Worm (Caenorhabditis elegans): ENCODE measurements around the gene B0554.1.
A peak's percentile ranks its signal among the peaks of the same experiment; 100 is the strongest.

The B0554.1 gene

DNA sequence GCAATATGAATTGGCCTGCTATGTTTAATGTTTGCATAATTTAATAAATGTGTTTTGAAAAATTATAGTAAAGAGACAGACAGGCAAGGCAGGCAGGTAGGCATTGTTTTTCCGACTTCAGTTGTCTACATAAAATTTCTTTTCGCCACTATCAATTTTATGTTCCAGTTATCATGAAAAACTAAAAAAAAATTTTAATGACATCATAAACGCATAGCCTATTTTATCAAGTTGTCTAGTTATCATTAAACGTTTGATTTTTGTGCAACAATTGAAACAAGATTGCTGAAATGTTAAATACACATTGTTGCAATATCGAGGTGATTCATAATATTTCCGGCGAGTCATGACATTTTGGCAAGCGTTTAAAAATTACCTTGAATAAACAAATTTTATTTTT lies 23.1 kb upstream of the B0554.1 start (continued):
- TF ChIP-seq lin-1 (GFP tag; IDR thresholded peaks at IDR 0.05) (no peak), daf-16 (GFP tag; optimal IDR thresholded peaks at IDR 0.05) (no peak), daf-16 (tag; optimal IDR thresholded peaks at IDR 0.05) (peak; percentile 47), nhr-77 (tag; optimal IDR thresholded peaks at IDR 0.05) (peak; percentile 54), R02D3.7 (tag; optimal IDR thresholded peaks at IDR 0.05) (no peak), F44E2.7 (GFP tag; IDR thresholded peaks at IDR 0.05) (no peak), duxl-1 (tag; optimal IDR thresholded peaks at IDR 0.05; ENCODE audit: poor library complexity) (no peak), tra-1 (GFP tag; IDR thresholded peaks at IDR 0.05) (no peak), dmd-6 (GFP tag; IDR thresholded peaks at IDR 0.05) (peak; percentile 55; the same call in 1 of the 2 replicates), fos-1 (tag; optimal IDR thresholded peaks at IDR 0.05) (no peak)

DNA sequence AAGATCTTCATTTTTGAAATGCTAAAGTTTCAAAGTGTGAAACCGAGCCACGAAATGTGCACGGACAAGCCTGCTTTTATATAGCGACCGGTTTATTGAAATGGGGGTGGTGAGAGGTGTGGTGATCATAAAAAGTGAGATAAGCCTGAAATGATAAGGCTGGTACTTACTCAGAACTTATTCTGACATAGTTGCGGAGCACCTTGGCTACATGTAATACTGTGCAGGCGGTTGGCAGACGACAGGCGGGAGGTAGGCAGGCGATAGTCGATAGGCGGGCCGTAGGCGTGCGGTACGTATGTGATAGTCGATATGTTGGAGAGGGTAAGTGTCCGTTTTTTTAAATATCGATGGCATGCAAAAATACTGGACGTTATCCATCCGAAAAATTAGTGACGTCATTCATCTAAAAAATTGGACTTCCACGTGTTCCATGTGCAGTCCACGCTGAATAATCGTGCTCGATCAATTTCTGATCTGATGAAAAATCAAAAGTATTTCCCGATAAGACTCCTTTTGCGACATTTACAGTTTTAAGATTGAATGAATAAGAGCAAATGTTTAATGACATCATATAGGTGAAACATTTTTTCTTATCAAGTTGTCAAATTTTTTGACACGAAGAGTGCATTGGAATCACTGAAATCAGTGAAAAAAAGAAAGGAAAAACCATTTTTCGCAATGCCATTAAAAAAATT lies 20.4 kb upstream of the B0554.1 start, which contains the start of gene irg-8:
TSS of gene irg-8 (minus strand) at position 51 of the 698 bp plus-strand sequence.
- TF ChIP-seq mxl-2 (GFP tag; conservative IDR thresholded peaks at IDR 0.05), result 0 out of 2 replicates have a peak, but pooled peaks have one; percentile 51
- TF ChIP-seq fos-1 (tag; optimal IDR thresholded peaks at IDR 0.05), result no peak
- peak; percentile 33 for TF ChIP-seq nhr-28 (tag; optimal IDR thresholded peaks at IDR 0.05)
- no peak for TF ChIP-seq snpc-1.2 (GFP tag; IDR thresholded peaks at IDR 0.05)
- peak; percentile 46 for TF ChIP-seq hlh-11 (tag; optimal IDR thresholded peaks at IDR 0.05)
- TF ChIP-seq hif-1 (tag; optimal IDR thresholded peaks at IDR 0.05), result no peak
- TF ChIP-seq unc-62 (GFP tag; optimal IDR thresholded peaks at IDR 0.05 in 1 of 2), result peak in 1 of 2 experiments; percentile 78
- TF ChIP-seq unc-62 (tag; optimal IDR thresholded peaks at IDR 0.05), result no peak
- no peak for TF ChIP-seq madf-5 (GFP tag; IDR thresholded peaks at IDR 0.05)
- TF ChIP-seq dmd-6 (GFP tag; IDR thresholded peaks at IDR 0.05), result peak; percentile 90
- TF ChIP-seq nhr-102 (tag; optimal IDR thresholded peaks at IDR 0.05), result no peak
- TF ChIP-seq daf-16 (GFP tag; optimal IDR thresholded peaks at IDR 0.05), result no peak
- TF ChIP-seq daf-16 (tag; optimal IDR thresholded peaks at IDR 0.05), result peak; percentile 10
- no peak for TF ChIP-seq T20F7.1 (GFP tag; optimal IDR thresholded peaks at IDR 0.05)
- no peak for TF ChIP-seq nhr-25 (tag; optimal IDR thresholded peaks at IDR 0.05; ENCODE audit: borderline replicate concordance, insufficient read depth)
- peak; percentile 17 for TF ChIP-seq pqm-1 (tag; optimal IDR thresholded peaks at IDR 0.05)
- peak; percentile 38 for TF ChIP-seq nhr-48 (tag; optimal IDR thresholded peaks at IDR 0.05)

DNA sequence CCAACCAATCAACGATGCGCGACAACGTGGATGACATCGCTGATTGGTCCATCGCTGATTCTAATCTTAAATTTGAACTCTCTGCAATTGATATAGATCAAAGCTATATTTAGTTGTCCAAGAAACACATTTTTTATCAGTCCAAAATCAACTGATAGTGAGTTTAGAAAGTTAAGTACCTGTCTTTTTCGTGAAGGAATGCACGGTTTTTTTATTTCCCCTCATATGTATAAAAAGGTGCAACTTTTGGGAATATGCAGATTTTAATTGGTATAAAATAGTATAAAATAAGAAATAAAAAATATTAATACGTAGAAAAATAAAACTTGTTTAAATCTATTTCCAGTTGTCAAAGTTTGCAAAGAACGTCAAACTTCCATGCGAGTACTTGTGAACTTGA lies 19.8 kb upstream of the B0554.1 start, which contains the start of gene Y39D8A.1:
TSS of gene Y39D8A.1 (plus strand) at position 301 of the 400 bp plus-strand sequence.
- TF ChIP-seq daf-12 (tag; optimal IDR thresholded peaks at IDR 0.05) (no peak), daf-16 (GFP tag; optimal IDR thresholded peaks at IDR 0.05) (no peak), daf-16 (tag; optimal IDR thresholded peaks at IDR 0.05) (peak; percentile 30)

DNA sequence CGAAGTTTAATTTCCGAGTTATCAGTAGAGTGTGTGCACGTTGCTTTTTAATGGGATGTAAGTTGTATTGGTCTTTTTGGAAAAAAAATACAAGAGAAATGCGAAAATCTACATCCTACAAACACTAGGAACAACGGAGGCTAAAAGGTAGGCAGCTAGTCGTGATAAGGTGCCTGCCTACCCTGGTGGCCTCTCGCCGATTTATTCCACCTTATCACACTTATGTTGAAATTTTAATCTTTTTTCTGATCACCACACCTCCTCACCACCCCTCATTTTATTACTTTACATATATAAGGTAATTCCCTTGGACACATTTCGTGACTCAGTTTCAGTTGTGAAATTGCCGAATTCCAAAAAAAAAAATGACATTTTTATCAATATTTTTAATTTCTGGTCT lies 16.1 kb upstream of the B0554.1 start, which contains the start of gene dod-20:
TSS of gene dod-20 (plus strand) at position 301 of the 400 bp plus-strand sequence.
- peak; percentile 20 for TF ChIP-seq pqm-1 (tag; optimal IDR thresholded peaks at IDR 0.05)
- TF ChIP-seq ama-1 (optimal IDR thresholded peaks at IDR 0.05), result no peak

DNA sequence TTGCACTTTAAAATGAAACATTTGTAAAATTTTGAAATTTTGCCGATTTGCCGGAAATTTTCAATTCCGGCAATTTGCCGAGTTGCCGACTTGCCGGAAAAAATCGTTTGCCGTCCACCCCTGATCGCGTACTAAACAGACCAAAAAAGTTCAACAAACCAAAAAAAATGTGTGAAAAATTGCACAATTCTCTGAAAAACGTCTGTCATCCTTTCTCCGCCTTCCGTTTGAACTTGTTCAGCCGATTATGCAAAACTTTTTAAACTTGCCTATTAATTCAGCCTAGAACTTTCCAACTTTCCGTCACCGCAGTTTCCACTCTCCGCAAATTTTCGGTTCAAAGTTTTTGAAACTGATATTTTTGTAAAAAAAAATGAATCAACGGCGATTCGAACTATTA lies 14.1 kb upstream of the B0554.1 start, which contains the start of gene B0554.5:
TSS of gene B0554.5 (plus strand) at position 301 of the 400 bp plus-strand sequence.
- TF ChIP-seq nhr-237 (tag; optimal IDR thresholded peaks at IDR 0.05), result no peak
- no peak for TF ChIP-seq ces-1 (GFP tag; optimal IDR thresholded peaks at IDR 0.05)
- TF ChIP-seq daf-19 (GFP tag; conservative IDR thresholded peaks at IDR 0.05), result no peak
- TF ChIP-seq ceh-44 (GFP tag; IDR thresholded peaks at IDR 0.05), result no peak
- no peak for TF ChIP-seq zip-2 (tag; optimal IDR thresholded peaks at IDR 0.05)

DNA sequence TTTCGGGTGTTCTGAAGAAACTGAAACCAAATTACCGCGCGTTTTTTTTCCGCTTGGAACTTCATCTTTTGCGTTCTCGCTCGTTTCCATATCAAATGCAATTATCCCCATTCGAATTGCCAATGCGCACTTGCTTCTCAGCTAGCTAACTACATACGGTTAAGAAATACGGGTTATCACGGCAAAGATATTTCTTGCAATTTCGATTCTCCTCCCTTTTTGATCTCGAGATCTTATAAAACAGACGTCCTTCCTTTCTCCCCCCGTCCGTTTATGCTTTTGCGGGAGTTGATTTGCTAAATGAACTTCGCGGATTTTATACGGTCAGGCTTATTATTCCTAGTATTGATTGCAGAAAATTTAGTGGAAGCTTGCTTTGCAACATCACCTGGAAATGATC lies 9.3 kb upstream of the B0554.1 start, which contains the start of gene B0554.4:
TSS of gene B0554.4 (plus strand) at position 301 of the 400 bp plus-strand sequence.
- TF ChIP-seq hlh-30 (tag; optimal IDR thresholded peaks at IDR 0.05; ENCODE audit: insufficient read depth) (no peak), egl-43 (GFP tag; IDR thresholded peaks at IDR 0.05) (no peak), mdl-1 (tag; optimal IDR thresholded peaks at IDR 0.05) (no peak), unc-62 (GFP tag; optimal IDR thresholded peaks at IDR 0.05 in 1 of 2) (peak in 1 of 2 experiments; percentile 75), unc-62 (tag; optimal IDR thresholded peaks at IDR 0.05) (no peak), Y48G9A.11 (GFP tag; IDR thresholded peaks at IDR 0.05) (no peak), zfp-2 (tag; optimal IDR thresholded peaks at IDR 0.05) (no peak), dmd-8 (GFP tag; IDR thresholded peaks at IDR 0.05) (no peak), unc-39 (tag; optimal IDR thresholded peaks at IDR 0.05) (no peak)

Data from whole organism, L4 larva.